Fruit fly (Drosophila melanogaster): Measurements from ENCODE around the gene CG14443.

CG14443 gene

DNA sequence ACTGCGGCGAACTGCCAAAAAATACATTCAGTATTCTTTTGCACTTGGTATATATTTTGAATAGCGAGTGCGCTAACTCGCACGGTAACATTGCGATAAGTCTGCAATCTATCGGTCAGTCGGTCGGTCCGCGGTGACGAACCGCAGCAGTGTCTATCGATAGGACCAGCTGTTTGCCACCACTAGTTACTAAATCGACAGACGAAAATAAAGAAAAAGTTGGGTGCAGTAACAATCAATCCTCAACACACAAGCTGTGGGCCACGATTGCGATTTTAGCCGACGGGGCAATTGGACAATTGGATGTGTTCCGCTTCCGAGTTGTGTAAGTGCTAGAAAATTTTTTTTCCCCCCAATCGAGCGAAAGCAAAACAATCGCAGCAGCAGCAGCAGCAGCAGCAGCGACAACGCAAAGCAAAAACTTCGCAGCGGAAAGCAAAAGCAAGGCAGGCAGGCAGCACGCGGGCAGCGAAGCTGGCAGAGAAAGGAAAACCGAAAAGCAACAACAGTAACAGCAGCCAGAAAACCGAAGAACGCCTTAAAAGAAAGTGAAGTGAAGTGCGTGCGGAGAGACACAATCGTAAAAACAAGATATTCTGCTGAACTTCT lies 43.0 kb upstream of the CG14443 start, which contains the start of gene Pat1 (continued):
- TF ChIP-seq CG1603 (tag; optimal IDR thresholded peaks at IDR 0.05) = peak; percentile 77
- peak; percentile 36; the same call in 1 of the 2 replicates for TF ChIP-seq CG32532 (GFP tag; IDR thresholded peaks at IDR 0.05)
- peak; percentile 72 for TF ChIP-seq Doc3 (GFP tag; IDR thresholded peaks at IDR 0.05; ENCODE audit: partially characterized antibody)
- TF ChIP-seq ham (GFP tag; IDR thresholded peaks at IDR 0.05) = no peak
- TF ChIP-seq fu2 (GFP tag; optimal IDR thresholded peaks at IDR 0.05) = no peak
- no peak for TF ChIP-seq CG16863 (GFP tag; optimal IDR thresholded peaks at IDR 0.05)
- no peak for TF ChIP-seq chif (GFP tag; optimal IDR thresholded peaks at IDR 0.05)
- no peak for TF ChIP-seq dmrt11E (tag; optimal IDR thresholded peaks at IDR 0.05)
- TF ChIP-seq sisA (GFP tag; IDR thresholded peaks at IDR 0.05) = no peak
- TF ChIP-seq Dll (GFP tag; IDR thresholded peaks at IDR 0.05; ENCODE audit: partially characterized antibody) = peak; percentile 86
- no peak for TF ChIP-seq CG6683 (GFP tag; optimal IDR thresholded peaks at IDR 0.05)
- TF ChIP-seq ERR (GFP tag; optimal IDR thresholded peaks at IDR 0.05) = peak; percentile 15
- peak; percentile 34; the same call in 1 of the 2 replicates for TF ChIP-seq slbo (GFP tag; IDR thresholded peaks at IDR 0.05)
- no peak for TF ChIP-seq maf-S (GFP tag; optimal IDR thresholded peaks at IDR 0.05)
- TF ChIP-seq CG10543 (GFP tag; optimal IDR thresholded peaks at IDR 0.05) = no peak
- no peak for TF ChIP-seq vfl (GFP tag; optimal IDR thresholded peaks at IDR 0.05)
- TF ChIP-seq lov (optimal IDR thresholded peaks at IDR 0.05) = no peak
- TF ChIP-seq lov (GFP tag; IDR thresholded peaks at IDR 0.05) = no peak
- peak; percentile 18 for TF ChIP-seq CHES-1-like (GFP tag; optimal IDR thresholded peaks at IDR 0.05)
- TF ChIP-seq Fer2 (tag; optimal IDR thresholded peaks at IDR 0.05) = no peak
- peak; percentile 95 for TF ChIP-seq Sry-δ (GFP tag; optimal IDR thresholded peaks at IDR 0.05)
- TF ChIP-seq exex (tag; optimal IDR thresholded peaks at IDR 0.05) = no peak
- no peak for TF ChIP-seq H2.0 (GFP tag; IDR thresholded peaks at IDR 0.05)
- TF ChIP-seq CG9215 (GFP tag; IDR thresholded peaks at IDR 0.05) = no peak
- no peak for TF ChIP-seq Gsc (GFP tag; IDR thresholded peaks at IDR 0.05)
- peak; percentile 44 for TF ChIP-seq CG2712 (tag; optimal IDR thresholded peaks at IDR 0.05)
- no peak; the same call in 3 of the 4 replicates for TF ChIP-seq Gug (GFP tag; IDR thresholded peaks at IDR 0.05)
- TF ChIP-seq phol (tag; optimal IDR thresholded peaks at IDR 0.05) = peak; percentile 21
- no peak for TF ChIP-seq CG4854 (GFP tag; optimal IDR thresholded peaks at IDR 0.05)
- no peak for TF ChIP-seq Chrac-16 (GFP tag; optimal IDR thresholded peaks at IDR 0.05)
- TF ChIP-seq pan (optimal IDR thresholded peaks at IDR 0.05) = no peak
- peak in 1 of 2 experiments; percentile 12 for TF ChIP-seq pan (GFP tag; optimal IDR thresholded peaks at IDR 0.05 in 1 of 2, IDR thresholded peaks at IDR 0.05 in 1 of 2)
- TF ChIP-seq CG5245 (GFP tag; optimal IDR thresholded peaks at IDR 0.05) = no peak
- peak; percentile 91 for TF ChIP-seq stwl (tag; optimal IDR thresholded peaks at IDR 0.05)
- no peak for TF ChIP-seq CG8281 (tag; optimal IDR thresholded peaks at IDR 0.05)
- peak in 1 of 2 experiments; percentile 16 for TF ChIP-seq Hr51 (GFP tag; optimal IDR thresholded peaks at IDR 0.05)
- TF ChIP-seq fd3F (GFP tag; optimal IDR thresholded peaks at IDR 0.05) = no peak
- peak; percentile 0 for TF ChIP-seq CG10147 (GFP tag; optimal IDR thresholded peaks at IDR 0.05)
- 0 out of 2 replicates have a peak, but pooled peaks have one; percentile 16 for TF ChIP-seq onecut (GFP tag; IDR thresholded peaks at IDR 0.05)
- no peak for TF ChIP-seq BtbVII (GFP tag; optimal IDR thresholded peaks at IDR 0.05)
- TF ChIP-seq HmgD (GFP tag; optimal IDR thresholded peaks at IDR 0.05) = peak; percentile 15
- 0 out of 2 replicates have a peak, but pooled peaks have one; percentile 17 for TF ChIP-seq CG31441 (GFP tag; IDR thresholded peaks at IDR 0.05)
- TF ChIP-seq CG10565 (GFP tag; optimal IDR thresholded peaks at IDR 0.05) = no peak
- TF ChIP-seq row (GFP tag; IDR thresholded peaks at IDR 0.05) = peak; percentile 56
- no peak for TF ChIP-seq odd (GFP tag; optimal IDR thresholded peaks at IDR 0.05)
- TF ChIP-seq CG4424 (GFP tag; optimal IDR thresholded peaks at IDR 0.05) = no peak
- TF ChIP-seq Stat92E (GFP tag; optimal IDR thresholded peaks at IDR 0.05) = peak in 1 of 3 experiments; percentile 20
- no peak for TF ChIP-seq hkb (optimal IDR thresholded peaks at IDR 0.05)
- TF ChIP-seq hkb (GFP tag; IDR thresholded peaks at IDR 0.05) = no peak
- no peak for TF ChIP-seq CG33557 (GFP tag; optimal IDR thresholded peaks at IDR 0.05)

Data from whole organism, embryonic.